Fruit fly (Drosophila melanogaster): ENCODE data around the gene CG12229.

Gene CG12229

dm6 chr3L:17433555-17433954, 2.7 kb downstream of the CG12229 start, which contains the start of the genes Coq4 and CG32176 (continued):
- no peak for TF ChIP-seq Vsx2 (GFP tag; optimal IDR thresholded peaks at IDR 0.05; ENCODE audit: partially characterized antibody)
- TF ChIP-seq CG32264 (GFP tag; optimal IDR thresholded peaks at IDR 0.05), result peak; percentile 94

DNA sequence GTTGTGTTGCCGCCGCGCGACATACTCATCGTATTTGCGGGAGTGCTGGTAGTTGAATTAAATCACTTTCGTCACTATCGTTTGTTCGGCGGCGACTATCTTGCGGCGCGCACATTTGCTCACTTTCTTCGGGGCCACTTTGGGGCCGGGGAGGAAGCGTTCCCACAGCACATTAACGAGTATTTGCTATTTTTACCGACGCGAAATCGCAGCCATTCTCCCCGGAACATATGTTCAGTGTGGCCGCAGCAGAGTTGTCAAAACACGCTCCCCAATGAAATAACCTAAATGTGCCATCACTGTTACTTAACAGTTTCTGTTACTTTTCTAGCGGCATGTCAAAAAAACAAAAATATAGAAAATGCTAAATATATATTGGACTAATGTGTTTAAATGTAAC, 3.3 kb downstream of the CG12229 start, which contains the start of gene frc:
frc (minus strand) TSS at position 244 of the 400 bp plus-strand sequence.
- TF ChIP-seq Jra (GFP tag; optimal IDR thresholded peaks at IDR 0.05), result no peak
- no peak for TF ChIP-seq Rel (GFP tag; optimal IDR thresholded peaks at IDR 0.05)
- TF ChIP-seq Rel (tag; optimal IDR thresholded peaks at IDR 0.05), result peak; percentile 5
- no peak for TF ChIP-seq CG9705 (GFP tag; optimal IDR thresholded peaks at IDR 0.05)

DNA sequence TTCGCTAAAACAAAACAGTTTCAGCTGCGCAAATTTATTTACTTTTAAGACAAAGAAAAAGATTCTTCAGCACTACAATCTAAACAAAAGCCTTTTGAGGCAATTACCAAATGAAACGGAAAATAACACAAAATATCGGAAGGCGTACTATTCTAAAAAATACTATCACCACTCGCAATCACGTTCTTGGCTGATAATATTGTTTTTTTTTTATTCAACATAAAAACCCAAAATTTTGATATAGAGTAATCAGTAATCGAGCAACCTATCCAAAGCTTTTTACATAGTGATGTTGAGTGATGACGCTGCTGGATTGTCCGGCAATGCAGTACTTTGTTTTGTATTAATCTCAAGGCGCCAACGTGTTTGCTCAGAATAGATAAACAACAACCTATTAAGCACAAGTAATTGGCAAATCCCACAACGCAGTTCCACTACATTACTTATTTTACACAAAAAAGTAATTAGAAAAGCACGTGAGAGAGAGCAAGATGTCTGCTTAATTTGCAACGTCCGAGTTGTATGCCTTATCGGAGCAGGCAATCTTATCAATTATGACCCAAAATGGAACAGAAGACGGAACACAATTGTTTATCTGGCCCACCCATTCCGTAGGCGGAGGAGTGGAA, 5.2 kb downstream of the CG12229 start:
- TF ChIP-seq fru (GFP tag; optimal IDR thresholded peaks at IDR 0.05) (peak; percentile 47), HLH106 (tag; optimal IDR thresholded peaks at IDR 0.05) (no peak), h (GFP tag; optimal IDR thresholded peaks at IDR 0.05) (peak; percentile 5), woc (GFP tag; optimal IDR thresholded peaks at IDR 0.05) (peak; percentile 20), CG32264 (GFP tag; optimal IDR thresholded peaks at IDR 0.05) (peak; percentile 21), Hnf4 (GFP tag; optimal IDR thresholded peaks at IDR 0.05) (no peak), ey (GFP tag; optimal IDR thresholded peaks at IDR 0.05) (peak; percentile 22), foxo (GFP tag; optimal IDR thresholded peaks at IDR 0.05) (peak in 1 of 2 experiments; percentile 33), br (GFP tag; optimal IDR thresholded peaks at IDR 0.05) (peak; percentile 14)

dm6 chr3L:17430390-17430789, 5.8 kb downstream of the CG12229 start:
- no peak for TF ChIP-seq brk (GFP tag; optimal IDR thresholded peaks at IDR 0.05)
- no peak for TF ChIP-seq HLH106 (tag; optimal IDR thresholded peaks at IDR 0.05)
- no peak for TF ChIP-seq sage (GFP tag; optimal IDR thresholded peaks at IDR 0.05)
- TF ChIP-seq OdsH (GFP tag; optimal IDR thresholded peaks at IDR 0.05), result no peak
- TF ChIP-seq jim (GFP tag; optimal IDR thresholded peaks at IDR 0.05), result no peak
- TF ChIP-seq Abd-B (GFP tag; optimal IDR thresholded peaks at IDR 0.05), result no peak
- no peak for TF ChIP-seq CG9705 (GFP tag; optimal IDR thresholded peaks at IDR 0.05)
- no peak for TF ChIP-seq CrebA (GFP tag; optimal IDR thresholded peaks at IDR 0.05; ENCODE audit: borderline replicate concordance)
- TF ChIP-seq N (GFP tag; optimal IDR thresholded peaks at IDR 0.05), result no peak
- TF ChIP-seq br (GFP tag; optimal IDR thresholded peaks at IDR 0.05), result peak; percentile 6
- peak; percentile 48 for TF ChIP-seq Jra (GFP tag; optimal IDR thresholded peaks at IDR 0.05)
- TF ChIP-seq dl (GFP tag; optimal IDR thresholded peaks at IDR 0.05; ENCODE audit: insufficient read depth in 1 of 2, partially characterized antibody in 2 of 2), result peak in 1 of 2 experiments; percentile 44
- no peak for TF ChIP-seq sv (GFP tag; optimal IDR thresholded peaks at IDR 0.05)
- no peak for TF ChIP-seq Mio (GFP tag; optimal IDR thresholded peaks at IDR 0.05)
- peak; percentile 80 for TF ChIP-seq Dif (GFP tag; optimal IDR thresholded peaks at IDR 0.05; ENCODE audit: partially characterized antibody)
- no peak for TF ChIP-seq pan (optimal IDR thresholded peaks at IDR 0.05)
- peak; percentile 1 for TF ChIP-seq h (GFP tag; optimal IDR thresholded peaks at IDR 0.05)
- no peak for TF ChIP-seq foxo (GFP tag; optimal IDR thresholded peaks at IDR 0.05)
- TF ChIP-seq Hnf4 (GFP tag; optimal IDR thresholded peaks at IDR 0.05), result no peak

DNA sequence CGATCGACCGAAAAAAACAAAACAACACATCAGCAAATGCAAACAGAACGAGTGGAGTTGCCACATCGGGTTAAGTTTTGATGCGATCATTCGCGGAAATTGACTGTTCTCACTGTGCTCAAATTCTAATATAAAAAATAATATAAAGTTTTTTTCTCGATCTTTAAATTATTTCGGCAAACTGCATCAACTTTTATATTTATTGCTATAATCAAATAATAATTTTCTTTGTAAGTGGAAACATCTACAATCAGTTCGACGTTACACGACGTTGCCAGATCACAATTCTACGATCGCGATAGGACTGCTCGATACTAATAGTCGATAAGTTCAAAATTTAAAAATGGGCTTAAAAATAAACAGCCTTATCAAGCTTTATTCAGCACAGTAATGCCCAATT, 7.5 kb downstream of the CG12229 start, which contains the start of gene Gorab:
Gorab (minus strand) TSS at position 58 of the 400 bp plus-strand sequence.
- peak; percentile 92 for TF ChIP-seq h (GFP tag; optimal IDR thresholded peaks at IDR 0.05)
- TF ChIP-seq OdsH (GFP tag; optimal IDR thresholded peaks at IDR 0.05), result peak; percentile 84
- peak; percentile 87 for TF ChIP-seq ey (GFP tag; optimal IDR thresholded peaks at IDR 0.05)
- TF ChIP-seq Hr78 (GFP tag; optimal IDR thresholded peaks at IDR 0.05), result no peak
- TF ChIP-seq tai (GFP tag; optimal IDR thresholded peaks at IDR 0.05), result no peak
- TF ChIP-seq Mio (GFP tag; optimal IDR thresholded peaks at IDR 0.05), result peak; percentile 2
- peak; percentile 80 for TF ChIP-seq fru (GFP tag; optimal IDR thresholded peaks at IDR 0.05)
- peak; percentile 87 for TF ChIP-seq dmrt93B (GFP tag; optimal IDR thresholded peaks at IDR 0.05)
- peak; percentile 72 for TF ChIP-seq Sp1 (GFP tag; optimal IDR thresholded peaks at IDR 0.05)
- TF ChIP-seq CrebA (GFP tag; optimal IDR thresholded peaks at IDR 0.05; ENCODE audit: borderline replicate concordance), result no peak
- TF ChIP-seq brk (GFP tag; optimal IDR thresholded peaks at IDR 0.05), result peak; percentile 74
- TF ChIP-seq CG32264 (GFP tag; optimal IDR thresholded peaks at IDR 0.05), result peak; percentile 75
- TF ChIP-seq N (GFP tag; optimal IDR thresholded peaks at IDR 0.05), result no peak
- TF ChIP-seq CG9705 (GFP tag; optimal IDR thresholded peaks at IDR 0.05), result peak; percentile 67
- TF ChIP-seq pan (optimal IDR thresholded peaks at IDR 0.05), result no peak
- peak; percentile 50 for TF ChIP-seq jim (GFP tag; optimal IDR thresholded peaks at IDR 0.05)
- no peak for TF ChIP-seq Abd-B (GFP tag; optimal IDR thresholded peaks at IDR 0.05)
- TF ChIP-seq GATAd (GFP tag; optimal IDR thresholded peaks at IDR 0.05), result peak; percentile 67
- no peak for TF ChIP-seq usp (GFP tag; optimal IDR thresholded peaks at IDR 0.05)
- no peak for TF ChIP-seq Dfd (GFP tag; optimal IDR thresholded peaks at IDR 0.05)
- peak; percentile 70 for TF ChIP-seq woc (GFP tag; optimal IDR thresholded peaks at IDR 0.05)
- no peak for TF ChIP-seq Dif (GFP tag; optimal IDR thresholded peaks at IDR 0.05; ENCODE audit: partially characterized antibody)
- no peak for TF ChIP-seq Vsx2 (GFP tag; optimal IDR thresholded peaks at IDR 0.05; ENCODE audit: partially characterized antibody)
- TF ChIP-seq foxo (GFP tag; optimal IDR thresholded peaks at IDR 0.05), result peak in 1 of 2 experiments; percentile 87
- TF ChIP-seq Hr83 (GFP tag; optimal IDR thresholded peaks at IDR 0.05; ENCODE audit: poor library complexity, severe bottlenecking), result peak; percentile 74
- TF ChIP-seq Rel (GFP tag; optimal IDR thresholded peaks at IDR 0.05), result no peak
- TF ChIP-seq Rel (tag; optimal IDR thresholded peaks at IDR 0.05), result peak; percentile 59
- TF ChIP-seq sage (GFP tag; optimal IDR thresholded peaks at IDR 0.05), result peak; percentile 77
- peak; percentile 92 for TF ChIP-seq HLH106 (tag; optimal IDR thresholded peaks at IDR 0.05)
- TF ChIP-seq sv (GFP tag; optimal IDR thresholded peaks at IDR 0.05), result peak; percentile 87
- TF ChIP-seq dl (GFP tag; optimal IDR thresholded peaks at IDR 0.05; ENCODE audit: insufficient read depth in 1 of 2, partially characterized antibody in 2 of 2), result no peak
- TF ChIP-seq lola (GFP tag; optimal IDR thresholded peaks at IDR 0.05), result no peak
- TF ChIP-seq dsf (GFP tag; optimal IDR thresholded peaks at IDR 0.05; ENCODE audit: borderline replicate concordance), result peak; percentile 70
- peak; percentile 74 for TF ChIP-seq br (GFP tag; optimal IDR thresholded peaks at IDR 0.05)
